Worm (Caenorhabditis elegans): ENCODE results near the gene scl-18.

- TF ChIP-seq F13C5.2 (tag; optimal IDR thresholded peaks at IDR 0.05) = no peak
- TF ChIP-seq flt-1 (GFP tag; IDR thresholded peaks at IDR 0.05) = no peak
- TF ChIP-seq tbx-11 (GFP tag; IDR thresholded peaks at IDR 0.05) = no peak
- no peak for TF ChIP-seq ama-1 (optimal IDR thresholded peaks at IDR 0.05)
- TF ChIP-seq ceh-36 (tag; optimal IDR thresholded peaks at IDR 0.05) = no peak
- no peak for TF ChIP-seq ets-7 (tag; optimal IDR thresholded peaks at IDR 0.05)
- no peak for TF ChIP-seq hmbx-1 (tag; optimal IDR thresholded peaks at IDR 0.05)
- no peak for TF ChIP-seq hnd-1 (tag; optimal IDR thresholded peaks at IDR 0.05)
Observed at ce11 chrIV:11785064-11785840, 31.0 kb upstream of the scl-18 start.
